Worm (Caenorhabditis elegans) whole organism, L4/young adult: ENCODE results near the gene sdz-35.

Experiments used
- W03F9.2 ChIP-seq: fragments of 150-350 bp; optimal IDR thresholded peaks from 2 replicates; lab custom pipeline; 2014; ENCODE audit warnings: missing biosample characterization, missing genetic modification characterization
- dao-5 ChIP-seq: sonication (generic microtip); optimal IDR thresholded peaks from 2 replicates; lab custom pipeline; 2016; ENCODE audit warnings: missing genotype, missing genetic modification characterization, moderate library complexity, missing compliant biosample characterization

ce11 chrII:3249406-3249805, 40.8 kb upstream of the sdz-35 start, which contains the start of gene clec-124:
- TF ChIP-seq dao-5 (tag; lab: Kevin White, UChicago) (no peak), W03F9.2 (tag; lab: Kevin White, UChicago) (no peak)
